Worm (Caenorhabditis elegans) whole organism, late embryonic: Measurements from ENCODE around the gene F16B12.7.

Experiments used
- C38D4.7 ChIP-seq: fragments of 200-800 bp; sonication (Bioruptor generic); optimal IDR thresholded peaks from 2 replicates; lab custom pipeline; 2018; ENCODE audit warnings: mild to moderate bottlenecking, missing genetic modification characterization, moderate library complexity, missing compliant biosample characterization
- K02D7.2 ChIP-seq: sonication (generic microtip); optimal IDR thresholded peaks from 2 replicates; lab custom pipeline; 2017; ENCODE audit warnings: mild to moderate bottlenecking, missing genetic modification characterization, missing compliant biosample characterization
- T23F11.4 ChIP-seq: fragments of 200-800 bp; sonication (Bioruptor generic); optimal IDR thresholded peaks from 2 replicates; lab custom pipeline; 2018; ENCODE audit warnings: mild to moderate bottlenecking, missing genetic modification characterization, missing compliant biosample characterization
- ama-1 ChIP-seq: fragments of 150-350 bp; optimal IDR thresholded peaks from 2 replicates; lab custom pipeline; 2014
- ceh-14 ChIP-seq: sonication (generic microtip); optimal IDR thresholded peaks from 2 replicates; lab custom pipeline; 2016; ENCODE audit warnings: missing genotype, missing genetic modification characterization, missing compliant biosample characterization
- ceh-2 ChIP-seq: sonication (generic microtip); optimal IDR thresholded peaks from 2 replicates; lab custom pipeline; 2016; ENCODE audit warnings: missing genotype, missing genetic modification characterization, missing compliant biosample characterization
- ceh-22 ChIP-seq: sonication (generic microtip); optimal IDR thresholded peaks from 2 replicates; lab custom pipeline; 2017; ENCODE audit warnings: missing biosample characterization, missing genetic modification characterization
- ceh-31 ChIP-seq: sonication (generic microtip); optimal IDR thresholded peaks from 2 replicates; lab custom pipeline; 2016; ENCODE audit warnings: missing genetic modification characterization, missing compliant biosample characterization
- ceh-34 ChIP-seq: sonication (generic microtip); optimal IDR thresholded peaks from 2 replicates; lab custom pipeline; 2016; ENCODE audit warnings: mild to moderate bottlenecking, missing genetic modification characterization, missing compliant biosample characterization
- ceh-48 ChIP-seq: sonication (generic microtip); optimal IDR thresholded peaks from 2 replicates; lab custom pipeline; 2016; ENCODE audit warnings: missing genetic modification characterization, inconsistent platforms, missing compliant biosample characterization
- che-1 ChIP-seq: sonication (generic microtip); optimal IDR thresholded peaks from 2 replicates; lab custom pipeline; 2016; ENCODE audit warnings: mild to moderate bottlenecking, missing genetic modification characterization, missing compliant biosample characterization
- dmd-4 ChIP-seq: sonication (generic microtip); optimal IDR thresholded peaks from 2 replicates; lab custom pipeline; 2016; ENCODE audit warnings: borderline replicate concordance, missing genetic modification characterization, missing compliant biosample characterization
- elt-2 ChIP-seq: sonication (generic microtip); optimal IDR thresholded peaks from 2 replicates; lab custom pipeline; 2016; ENCODE audit warnings: missing genetic modification reagents, missing genetic modification characterization, missing compliant biosample characterization
- ets-4 ChIP-seq: sonication (generic microtip); optimal IDR thresholded peaks from 2 replicates; lab custom pipeline; 2016; ENCODE audit warnings: missing genetic modification characterization, missing compliant biosample characterization
- fax-1 ChIP-seq: sonication (generic microtip); optimal IDR thresholded peaks from 2 replicates; lab custom pipeline; 2016; ENCODE audit warnings: missing genotype, missing genetic modification characterization, missing compliant biosample characterization
- gmeb-2 ChIP-seq: sonication (generic microtip); optimal IDR thresholded peaks from 2 replicates; lab custom pipeline; 2016; ENCODE audit warnings: missing genetic modification characterization, inconsistent platforms, missing compliant biosample characterization
- hlh-6 ChIP-seq: sonication (generic microtip); optimal IDR thresholded peaks from 2 replicates; lab custom pipeline; 2016; ENCODE audit warnings: missing genotype, missing genetic modification characterization, missing compliant biosample characterization
- hlh-8 ChIP-seq: sonication (generic microtip); optimal IDR thresholded peaks from 2 replicates; lab custom pipeline; 2016; ENCODE audit warnings: missing genotype, missing genetic modification characterization, missing compliant biosample characterization
- lim-6 ChIP-seq: sonication (generic microtip); optimal IDR thresholded peaks from 2 replicates; lab custom pipeline; 2016; ENCODE audit warnings: missing genetic modification characterization, missing compliant biosample characterization
- lin-11 ChIP-seq: fragments of 200-800 bp; sonication (Bioruptor generic); optimal IDR thresholded peaks from 2 replicates; lab custom pipeline; 2018; ENCODE audit warnings: mild to moderate bottlenecking, missing genetic modification characterization, missing compliant biosample characterization
- nfya-1 ChIP-seq: sonication (generic microtip); optimal IDR thresholded peaks from 2 replicates; lab custom pipeline; 2017; ENCODE audit warnings: missing genetic modification characterization, mild to moderate bottlenecking, missing compliant biosample characterization, antibody characterized with exemption, moderate library complexity
- npax-4 ChIP-seq: sonication (generic microtip); optimal IDR thresholded peaks from 2 replicates; lab custom pipeline; 2016; ENCODE audit warnings: missing genetic modification characterization, missing compliant biosample characterization
- pag-3 ChIP-seq: sonication (generic microtip); optimal IDR thresholded peaks from 2 replicates; lab custom pipeline; 2016; ENCODE audit warnings: missing compliant biosample characterization, missing genetic modification characterization, borderline replicate concordance
- pha-2 ChIP-seq: sonication (generic microtip); optimal IDR thresholded peaks from 2 replicates; lab custom pipeline; 2017; ENCODE audit warnings: mild to moderate bottlenecking, missing genetic modification characterization, missing compliant biosample characterization
- pha-4 ChIP-seq: fragments of 150-350 bp; optimal IDR thresholded peaks from 2 replicates; lab custom pipeline; 2018; ENCODE audit warnings: missing biosample characterization, missing genetic modification reagents, missing genetic modification characterization
- pros-1 ChIP-seq: fragments of 150-350 bp; optimal IDR thresholded peaks from 2 replicates; lab custom pipeline; 2014; ENCODE audit warnings: missing biosample characterization, missing genetic modification reagents, missing genetic modification characterization
- syd-9 ChIP-seq: sonication (generic microtip); optimal IDR thresholded peaks from 2 replicates; lab custom pipeline; 2016; ENCODE audit warnings: mild to moderate bottlenecking, missing genetic modification characterization, moderate library complexity, missing compliant biosample characterization
- tbx-2 ChIP-seq: sonication (generic microtip); optimal IDR thresholded peaks from 2 replicates; lab custom pipeline; 2016; ENCODE audit warnings: missing genetic modification characterization, missing compliant biosample characterization
- ttx-3 ChIP-seq: sonication (generic microtip); optimal IDR thresholded peaks from 2 replicates; lab custom pipeline; 2016; ENCODE audit warnings: missing genetic modification reagents, missing genetic modification characterization, missing compliant biosample characterization
- unc-86 ChIP-seq: sonication (generic microtip); optimal IDR thresholded peaks from 2 replicates; lab custom pipeline; 2016; ENCODE audit warnings: missing genetic modification characterization, missing compliant biosample characterization
- zip-5 ChIP-seq: sonication (generic microtip); optimal IDR thresholded peaks from 2 replicates; lab custom pipeline; 2016; ENCODE audit warnings: missing genetic modification characterization, missing compliant biosample characterization
- ztf-16 ChIP-seq: sonication (generic microtip); optimal IDR thresholded peaks from 2 replicates; lab custom pipeline; 2017; ENCODE audit warnings: missing genetic modification characterization, missing compliant biosample characterization

F16B12.7 gene

ce11 chrX:14070950-14071349, 37.4 kb upstream of the F16B12.7 start, which contains the start of gene C33G3.4:
Gene C33G3.4 (plus strand): TSS chrX:14071162.
- TF ChIP-seq syd-9 (tag; lab: Kevin White, UChicago) (no peak), ets-4 (tag; lab: Kevin White, UChicago) (no peak), fax-1 (tag; lab: Kevin White, UChicago) (no peak), ztf-16 (tag; lab: Kevin White, UChicago) (no peak), elt-2 (tag; lab: Kevin White, UChicago) (peak; percentile 86), ceh-14 (tag; lab: Kevin White, UChicago) (no peak)
- TF ChIP-seq, all 69 proteins: peak for 1

ce11 chrX:14078574-14078973, 29.8 kb upstream of the F16B12.7 start, which contains the start of gene C33G3.5:
Gene C33G3.5 (minus strand): TSS chrX:14078674.
- TF ChIP-seq T23F11.4 (GFP tag; lab: Kevin White, UChicago) (no peak), dmd-4 (tag; lab: Kevin White, UChicago) (no peak), ceh-31 (tag; lab: Kevin White, UChicago) (no peak), ceh-34 (tag; lab: Kevin White, UChicago) (no peak), nfya-1 (tag; lab: Kevin White, UChicago) (no peak), tbx-2 (tag; lab: Kevin White, UChicago) (no peak), pha-2 (tag; lab: Kevin White, UChicago) (no peak), pha-4 (tag; lab: Kevin White, UChicago) (no peak), gmeb-2 (tag; lab: Kevin White, UChicago) (no peak), che-1 (tag; lab: Kevin White, UChicago) (no peak), npax-4 (tag; lab: Kevin White, UChicago) (no peak), elt-2 (tag; lab: Kevin White, UChicago) (no peak), ceh-22 (tag; lab: Kevin White, UChicago) (no peak), zip-5 (tag; lab: Kevin White, UChicago) (no peak), ceh-48 (no peak), ttx-3 (tag; lab: Kevin White, UChicago) (no peak), pros-1 (tag; lab: Kevin White, UChicago) (no peak), lim-6 (tag; lab: Kevin White, UChicago) (no peak)

- TF ChIP-seq ceh-31 (tag; lab: Kevin White, UChicago) (no peak), hlh-6 (no peak), pag-3 (tag; lab: Kevin White, UChicago) (no peak), C38D4.7 (GFP tag; lab: Kevin White, UChicago) (no peak), pha-2 (tag; lab: Kevin White, UChicago) (no peak)
Observed at ce11 chrX:14084230-14084629, 24.1 kb upstream of the F16B12.7 start, which contains the start of gene C33G3.6. Gene C33G3.6 (minus strand): TSS chrX:14084330.

- TF ChIP-seq ceh-31 (tag; lab: Kevin White, UChicago) (no peak), hlh-8 (tag; lab: Kevin White, UChicago) (no peak), K02D7.2 (no peak), C38D4.7 (GFP tag; lab: Kevin White, UChicago) (no peak), ceh-2 (tag; lab: Kevin White, UChicago) (no peak), gmeb-2 (tag; lab: Kevin White, UChicago) (no peak)
Observed at ce11 chrX:14085208-14085607, 23.1 kb upstream of the F16B12.7 start, which contains the start of gene F16B12.1. Gene F16B12.1 (plus strand): TSS chrX:14085508.

ce11 chrX:14090089-14090488, 18.3 kb upstream of the F16B12.7 start, which contains the start of gene dsl-4:
Gene dsl-4 (plus strand): TSS chrX:14090389.
- TF ChIP-seq lin-11 (tag; lab: Kevin White, UChicago) (no peak), syd-9 (tag; lab: Kevin White, UChicago) (no peak), unc-86 (tag; lab: Kevin White, UChicago) (no peak)

- TF ChIP-seq fax-1 (tag; lab: Kevin White, UChicago) = no peak
- no peak for TF ChIP-seq ama-1 (lab: Kevin White, UChicago)
Observed at ce11 chrX:14090990-14091389, 17.4 kb upstream of the F16B12.7 start.
